Worm (Caenorhabditis elegans) whole organism, L3 larva: ENCODE data around the gene Y17G7B.12.

Experiments used
- ama-1 ChIP-seq: fragments of 150-350 bp; optimal IDR thresholded peaks from 2 replicates; lab custom pipeline; 2018
- elt-3 ChIP-seq, 3 experiments: fragments of 150-350 bp in 1 of 3; sonication (generic microtip) in 2 of 3; optimal IDR thresholded peaks; 2 replicates in 2 of 3; 4 replicates in 1 of 3; lab custom pipeline; 2014 to 2017; ENCODE audit warnings: missing biosample characterization in 3 of 3, missing genetic modification characterization in 3 of 3
- nhr-11 ChIP-seq: fragments of 150-350 bp; optimal IDR thresholded peaks from 2 replicates; lab custom pipeline; 2014; ENCODE audit warnings: missing biosample characterization, missing genetic modification characterization
- nhr-77 ChIP-seq: fragments of 150-350 bp; optimal IDR thresholded peaks from 2 replicates; lab custom pipeline; 2014; ENCODE audit warnings: missing biosample characterization, missing genetic modification characterization
- snpc-4 ChIP-seq: fragments of 150-350 bp; optimal IDR thresholded peaks from 2 replicates; lab custom pipeline; 2014; ENCODE audit warnings: missing biosample characterization, missing genetic modification characterization

- TF ChIP-seq elt-3 (tag; optimal IDR thresholded peaks at IDR 0.05; lab: Kevin White, UChicago) (no peak), snpc-4 (no peak), nhr-11 (tag; lab: Kevin White, UChicago) (no peak), ama-1 (lab: Kevin White, UChicago) (no peak), nhr-77 (tag; lab: Kevin White, UChicago) (no peak)
Measured at ce11 chrII:12005981-12006380, 17.7 kb upstream of the Y17G7B.12 start.
